Fruit fly (Drosophila melanogaster): ENCODE measurements around the gene CG17162.

The CG17162 gene

DNA sequence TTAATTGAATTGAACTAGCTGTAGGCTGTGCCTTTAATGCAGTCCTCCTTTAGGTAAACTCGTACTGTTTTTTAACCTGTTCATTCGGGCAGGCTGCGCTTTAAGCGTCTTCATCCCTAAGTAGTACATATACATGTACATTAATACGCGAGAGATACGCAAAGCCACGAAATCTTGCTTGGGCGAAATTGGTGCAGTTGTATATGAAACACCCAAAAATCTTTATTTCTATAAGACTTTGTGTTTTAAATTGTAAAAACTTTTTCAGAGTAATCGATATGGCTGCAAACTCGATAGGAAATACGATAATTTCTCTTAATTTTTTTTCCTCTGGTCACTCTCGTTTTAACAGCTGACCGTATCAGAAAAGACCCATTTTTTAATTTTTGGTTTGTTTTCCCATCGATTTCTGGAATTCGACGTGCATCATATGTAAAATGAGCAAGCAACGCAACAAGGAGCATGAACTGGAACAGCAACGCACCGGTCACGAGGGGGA lies 14.1 kb downstream of the CG17162 start, which contains the start of the genes CG17163 and CG17168 (continued):
- peak; percentile 54 for TF ChIP-seq Sry-δ (GFP tag; optimal IDR thresholded peaks at IDR 0.05)
- TF ChIP-seq rib (GFP tag; IDR thresholded peaks at IDR 0.05): no peak
- peak; percentile 6 for TF ChIP-seq MESR4 (GFP tag; optimal IDR thresholded peaks at IDR 0.05)
- TF ChIP-seq Hmr (GFP tag; optimal IDR thresholded peaks at IDR 0.05): no peak
- TF ChIP-seq Dip3 (GFP tag; optimal IDR thresholded peaks at IDR 0.05): no peak
- peak; percentile 47; the same call in 2 of the 3 replicates for TF ChIP-seq CG16813 (GFP tag; IDR thresholded peaks at IDR 0.05; ENCODE audit: partially characterized antibody)
- TF ChIP-seq CG34224 (GFP tag; IDR thresholded peaks at IDR 0.05; ENCODE audit: partially characterized antibody): 0 out of 3 replicates have a peak, but pooled peaks have one; percentile 11
- peak; percentile 8 for TF ChIP-seq CG12659 (GFP tag; optimal IDR thresholded peaks at IDR 0.05)
- TF ChIP-seq CG9797 (GFP tag; optimal IDR thresholded peaks at IDR 0.05): peak; percentile 52
- no peak for TF ChIP-seq HmgZ (tag; optimal IDR thresholded peaks at IDR 0.05)
- TF ChIP-seq otp (GFP tag; IDR thresholded peaks at IDR 0.05): no peak
- TF ChIP-seq sna (GFP tag; IDR thresholded peaks at IDR 0.05; ENCODE audit: partially characterized antibody): no peak
- peak; percentile 33 for TF ChIP-seq CG2116 (GFP tag; optimal IDR thresholded peaks at IDR 0.05)

DNA sequence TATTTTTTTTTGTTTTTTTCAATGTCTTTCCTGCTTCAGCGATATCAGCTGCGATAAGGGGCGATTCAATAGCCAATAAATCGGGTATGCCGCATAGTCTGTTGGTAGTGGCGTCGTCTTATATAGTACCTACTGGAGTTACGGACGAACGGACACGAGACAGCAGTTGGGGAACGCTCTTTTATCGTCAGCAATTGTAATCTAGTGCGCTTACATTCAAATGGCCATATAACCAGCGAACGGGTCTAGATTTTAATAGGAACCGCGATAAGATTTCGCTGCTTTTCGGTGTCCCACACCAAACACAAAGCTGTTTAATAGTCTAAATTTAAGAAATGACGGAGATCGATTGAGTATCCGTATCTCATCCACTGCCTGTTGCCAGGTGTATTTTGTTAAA lies 23.1 kb downstream of the CG17162 start:
- TF ChIP-seq CG34376 (GFP tag; optimal IDR thresholded peaks at IDR 0.05) (peak; percentile 36), CG3281 (GFP tag; optimal IDR thresholded peaks at IDR 0.05) (no peak), eve (GFP tag; optimal IDR thresholded peaks at IDR 0.05) (no peak), CG9437 (GFP tag; optimal IDR thresholded peaks at IDR 0.05) (no peak), CG12236 (GFP tag; optimal IDR thresholded peaks at IDR 0.05) (no peak), Pdp1 (GFP tag; optimal IDR thresholded peaks at IDR 0.05) (peak in 1 of 2 experiments; percentile 29), GATAe (GFP tag; conservative IDR thresholded peaks at IDR 0.05) (peak; percentile 48), grn (GFP tag; optimal IDR thresholded peaks at IDR 0.05) (peak; percentile 8), lola (GFP tag; optimal IDR thresholded peaks at IDR 0.05) (no peak), sug (tag; optimal IDR thresholded peaks at IDR 0.05) (peak; percentile 63), exex (tag; optimal IDR thresholded peaks at IDR 0.05) (peak; percentile 71), CG18476 (GFP tag; optimal IDR thresholded peaks at IDR 0.05) (no peak), Awh (GFP tag; IDR thresholded peaks at IDR 0.05) (no peak), mirr (GFP tag; optimal IDR thresholded peaks at IDR 0.05) (peak; percentile 54)

DNA sequence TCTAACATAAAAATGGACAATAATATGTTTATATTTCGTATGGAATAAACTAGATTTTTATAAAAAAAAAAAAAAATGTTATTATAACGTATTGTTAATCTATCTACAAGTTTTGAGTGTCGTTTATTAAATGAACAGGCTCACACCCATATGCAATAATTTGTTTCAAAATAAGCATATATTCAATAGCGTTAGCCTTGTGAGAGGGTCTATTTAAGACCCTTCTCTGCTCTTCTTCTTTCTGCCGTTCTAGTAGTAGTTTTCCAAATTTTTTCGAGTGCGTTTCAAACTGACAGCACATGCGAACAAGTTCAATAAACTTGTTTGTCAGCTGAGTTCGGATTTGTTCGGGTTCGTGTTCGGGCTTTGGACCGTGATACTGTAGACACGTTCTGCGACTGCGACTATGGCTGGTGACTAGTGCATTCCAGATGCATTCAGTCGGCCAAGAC lies 25.3 kb downstream of the CG17162 start:
- TF ChIP-seq Sox102F (GFP tag; optimal IDR thresholded peaks at IDR 0.05) (peak; percentile 30), CG17385 (GFP tag; optimal IDR thresholded peaks at IDR 0.05) (peak; percentile 45), phol (tag; optimal IDR thresholded peaks at IDR 0.05) (peak; percentile 44), CG2712 (tag; optimal IDR thresholded peaks at IDR 0.05) (peak; percentile 8), zf30C (GFP tag; optimal IDR thresholded peaks at IDR 0.05) (peak; percentile 6), ranshi (GFP tag; IDR thresholded peaks at IDR 0.05) (no peak), row (GFP tag; IDR thresholded peaks at IDR 0.05) (peak; percentile 41), CG7839 (tag; optimal IDR thresholded peaks at IDR 0.05) (peak; percentile 33), tap (tag; optimal IDR thresholded peaks at IDR 0.05) (no peak), Ets65A (GFP tag) (peak; percentile 25), sr (GFP tag; IDR thresholded peaks at IDR 0.05) (no peak), CG12391 (tag; optimal IDR thresholded peaks at IDR 0.05) (peak; percentile 22), Xbp1 (GFP tag; optimal IDR thresholded peaks at IDR 0.05) (peak; percentile 1), danr (GFP tag; IDR thresholded peaks at IDR 0.05) (0 out of 2 replicates have a peak, but pooled peaks have one; percentile 16), repo (GFP tag; optimal IDR thresholded peaks at IDR 0.05) (no peak), h (optimal IDR thresholded peaks at IDR 0.05) (no peak), cas (GFP tag; IDR thresholded peaks at IDR 0.05) (no peak), CG10209 (GFP tag; optimal IDR thresholded peaks at IDR 0.05) (peak; percentile 16), Hr3 (GFP tag; optimal IDR thresholded peaks at IDR 0.05) (peak; percentile 25), CG17361 (GFP tag; IDR thresholded peaks at IDR 0.05) (peak; percentile 54; the same call in 2 of the 3 replicates), CG4360 (GFP tag; IDR thresholded peaks at IDR 0.05) (no peak), nmo (GFP tag; optimal IDR thresholded peaks at IDR 0.05) (peak; percentile 41)
